Fruit fly (Drosophila melanogaster): ENCODE results near the gene Grl40a.

Grl40a gene

dm6 chr2L:22037560-22037959, at the start of gene Grl40a:
Gene Grl40a (plus strand): TSS chr2L:22037860.
- TF ChIP-seq Hr83 (GFP tag; optimal IDR thresholded peaks at IDR 0.05; ENCODE audit: poor library complexity, severe bottlenecking) = no peak
- TF ChIP-seq dmrt93B (GFP tag; optimal IDR thresholded peaks at IDR 0.05) = no peak
- TF ChIP-seq Dfd (GFP tag; optimal IDR thresholded peaks at IDR 0.05) = no peak
- TF ChIP-seq GATAd (GFP tag; optimal IDR thresholded peaks at IDR 0.05) = no peak
- TF ChIP-seq rgr (GFP tag; optimal IDR thresholded peaks at IDR 0.05) = no peak
- no peak for TF ChIP-seq brk (GFP tag; optimal IDR thresholded peaks at IDR 0.05)
- TF ChIP-seq tai (GFP tag; optimal IDR thresholded peaks at IDR 0.05) = no peak
- TF ChIP-seq Vsx2 (GFP tag; optimal IDR thresholded peaks at IDR 0.05; ENCODE audit: partially characterized antibody) = no peak
- no peak for TF ChIP-seq CG32264 (GFP tag; optimal IDR thresholded peaks at IDR 0.05)
- TF ChIP-seq ey (GFP tag; optimal IDR thresholded peaks at IDR 0.05) = no peak
- TF ChIP-seq Mio (GFP tag; optimal IDR thresholded peaks at IDR 0.05) = no peak
- TF ChIP-seq Abd-B (GFP tag; optimal IDR thresholded peaks at IDR 0.05) = no peak
- TF ChIP-seq HLH106 (tag; optimal IDR thresholded peaks at IDR 0.05) = no peak
- no peak for TF ChIP-seq Dif (GFP tag; optimal IDR thresholded peaks at IDR 0.05; ENCODE audit: partially characterized antibody)
- no peak for TF ChIP-seq Hr78 (GFP tag; optimal IDR thresholded peaks at IDR 0.05)
- no peak for TF ChIP-seq Hnf4 (GFP tag; optimal IDR thresholded peaks at IDR 0.05)
- no peak for TF ChIP-seq sv (GFP tag; optimal IDR thresholded peaks at IDR 0.05)

- TF ChIP-seq Myc (optimal IDR thresholded peaks at IDR 0.05) (no peak), woc (GFP tag; optimal IDR thresholded peaks at IDR 0.05) (no peak), tai (GFP tag; optimal IDR thresholded peaks at IDR 0.05) (no peak), dmrt93B (GFP tag; optimal IDR thresholded peaks at IDR 0.05) (no peak), CrebA (GFP tag; optimal IDR thresholded peaks at IDR 0.05; ENCODE audit: borderline replicate concordance) (no peak), dl (GFP tag; optimal IDR thresholded peaks at IDR 0.05; ENCODE audit: insufficient read depth in 1 of 2, partially characterized antibody in 2 of 2) (no peak), GATAd (GFP tag; optimal IDR thresholded peaks at IDR 0.05) (no peak), Hnf4 (GFP tag; optimal IDR thresholded peaks at IDR 0.05) (no peak), fru (GFP tag; optimal IDR thresholded peaks at IDR 0.05) (no peak), br (GFP tag; optimal IDR thresholded peaks at IDR 0.05) (no peak), Sp1 (GFP tag; optimal IDR thresholded peaks at IDR 0.05) (no peak)
Observed at dm6 chr2L:21992833-21993232, 44.8 kb upstream of the Grl40a start, which contains the start of gene CG2528. Gene CG2528 (minus strand): TSS chr2L:21992933.

- peak; percentile 15 for TF ChIP-seq HLH106 (tag; optimal IDR thresholded peaks at IDR 0.05)
- TF ChIP-seq h (GFP tag; optimal IDR thresholded peaks at IDR 0.05) = peak; percentile 25
- TF ChIP-seq fru (GFP tag; optimal IDR thresholded peaks at IDR 0.05) = peak; percentile 49
- peak; percentile 4 for TF ChIP-seq woc (GFP tag; optimal IDR thresholded peaks at IDR 0.05)
- TF ChIP-seq foxo (GFP tag; optimal IDR thresholded peaks at IDR 0.05) = peak in 1 of 2 experiments; percentile 30
- no peak for TF ChIP-seq Abd-B (GFP tag; optimal IDR thresholded peaks at IDR 0.05)
- TF ChIP-seq OdsH (GFP tag; optimal IDR thresholded peaks at IDR 0.05) = peak; percentile 31
- TF ChIP-seq brk (GFP tag; optimal IDR thresholded peaks at IDR 0.05) = no peak
Observed at dm6 chr2L:21993377-21993776, 44.3 kb upstream of the Grl40a start.

dm6 chr2L:22014890-22015289, 22.8 kb upstream of the Grl40a start, which contains the start of gene CG31693:
Gene CG31693 (plus strand): TSS chr2L:22015190.
- TF ChIP-seq Abd-B (GFP tag; optimal IDR thresholded peaks at IDR 0.05) = no peak
- TF ChIP-seq psq (GFP tag; optimal IDR thresholded peaks at IDR 0.05) = no peak
- TF ChIP-seq tai (GFP tag; optimal IDR thresholded peaks at IDR 0.05) = no peak
- TF ChIP-seq HLH106 (tag; optimal IDR thresholded peaks at IDR 0.05) = no peak
- no peak for TF ChIP-seq brk (GFP tag; optimal IDR thresholded peaks at IDR 0.05)
- no peak for TF ChIP-seq Mio (GFP tag; optimal IDR thresholded peaks at IDR 0.05)

DNA sequence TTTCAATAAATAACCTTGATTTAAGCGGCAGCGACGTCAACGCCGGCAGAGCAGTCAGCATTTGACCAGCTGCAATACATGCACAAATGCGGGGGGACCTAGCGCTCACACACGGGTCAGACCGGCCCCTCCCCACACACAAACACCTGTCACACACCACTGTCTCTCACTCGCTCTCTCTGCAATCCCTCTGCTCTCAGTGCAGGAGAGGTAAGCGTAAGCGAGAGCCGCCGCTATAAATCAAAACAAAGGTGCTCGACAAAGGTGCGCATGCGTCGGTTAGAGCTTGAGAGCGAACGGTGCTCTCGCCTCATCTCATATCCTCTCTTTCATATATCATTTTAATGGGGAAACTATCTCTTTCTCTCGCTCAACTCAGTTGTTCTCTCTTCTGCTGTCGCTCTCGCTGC, 18.8 kb upstream of the Grl40a start, which contains the start of gene tio:
tio (plus strand) TSS at position 348 of the 410 bp plus-strand sequence.
- peak; percentile 9 for TF ChIP-seq rgr (GFP tag; optimal IDR thresholded peaks at IDR 0.05)
- TF ChIP-seq psq (GFP tag; optimal IDR thresholded peaks at IDR 0.05) = peak; percentile 15
- TF ChIP-seq h (GFP tag; optimal IDR thresholded peaks at IDR 0.05) = peak; percentile 43
- peak; percentile 88 for TF ChIP-seq Vsx2 (GFP tag; optimal IDR thresholded peaks at IDR 0.05; ENCODE audit: partially characterized antibody)
- TF ChIP-seq Dif (GFP tag; optimal IDR thresholded peaks at IDR 0.05; ENCODE audit: partially characterized antibody) = peak; percentile 97
- no peak for TF ChIP-seq Hr78 (GFP tag; optimal IDR thresholded peaks at IDR 0.05)
- TF ChIP-seq Hr83 (GFP tag; optimal IDR thresholded peaks at IDR 0.05; ENCODE audit: poor library complexity, severe bottlenecking) = peak; percentile 87
- TF ChIP-seq CrebA (GFP tag; optimal IDR thresholded peaks at IDR 0.05; ENCODE audit: borderline replicate concordance) = peak; percentile 65
- no peak for TF ChIP-seq sage (GFP tag; optimal IDR thresholded peaks at IDR 0.05)
- peak; percentile 25 for TF ChIP-seq brk (GFP tag; optimal IDR thresholded peaks at IDR 0.05)
- TF ChIP-seq Hnf4 (GFP tag; optimal IDR thresholded peaks at IDR 0.05) = peak; percentile 14
- TF ChIP-seq woc (GFP tag; optimal IDR thresholded peaks at IDR 0.05) = no peak
- TF ChIP-seq Abd-B (GFP tag; optimal IDR thresholded peaks at IDR 0.05) = no peak
- TF ChIP-seq Rel (GFP tag; optimal IDR thresholded peaks at IDR 0.05) = no peak
- TF ChIP-seq Rel (tag; optimal IDR thresholded peaks at IDR 0.05) = no peak
- TF ChIP-seq dl (GFP tag; optimal IDR thresholded peaks at IDR 0.05; ENCODE audit: insufficient read depth in 1 of 2, partially characterized antibody in 2 of 2) = peak; percentile 91 to 93
- TF ChIP-seq pan (optimal IDR thresholded peaks at IDR 0.05) = no peak
- TF ChIP-seq Jra (GFP tag; optimal IDR thresholded peaks at IDR 0.05) = peak; percentile 69
